Worm (Caenorhabditis elegans) whole organism, midembryonic: ENCODE data around the gene Y45F10C.1.

Experiments used
- T22C8.4 ChIP-seq: fragments of 200-800 bp; sonication (Bioruptor generic); IDR thresholded peaks from 2 replicates; pipeline ENCODE4 v1.3.6; 2022; ENCODE audit warnings: missing genetic modification characterization, missing compliant biosample characterization
- cog-1 ChIP-seq: sonication (generic microtip); optimal IDR thresholded peaks from 2 replicates; lab custom pipeline; 2016; ENCODE audit warnings: missing genetic modification characterization, missing compliant biosample characterization
- flt-1 ChIP-seq: fragments of 200-800 bp; sonication (Bioruptor generic); IDR thresholded peaks from 2 replicates; pipeline ENCODE4 v1.3.6; 2022; ENCODE audit warnings: missing genetic modification characterization, missing compliant biosample characterization
- klf-2 ChIP-seq: fragments of 200-800 bp; sonication (Bioruptor generic); conservative IDR thresholded peaks from 2 replicates; pipeline ENCODE4 v1.3.6; 2022; ENCODE audit warnings: missing genetic modification reagents, missing genetic modification characterization, missing compliant biosample characterization
- med-1 ChIP-seq: sonication (generic microtip); optimal IDR thresholded peaks from 2 replicates; lab custom pipeline; 2017; ENCODE audit warnings: missing genetic modification characterization, mild to moderate bottlenecking, missing compliant biosample characterization, antibody characterized with exemption, missing genetic modification reagents; ENCODE audit not compliant: insufficient read depth
- ref-1 ChIP-seq: fragments of 200-800 bp; sonication (Bioruptor generic); conservative IDR thresholded peaks from 2 replicates; pipeline ENCODE4 v1.3.6; 2022; ENCODE audit warnings: missing genetic modification reagents, missing genetic modification characterization, missing compliant biosample characterization
- tab-1 ChIP-seq: fragments of 200-800 bp; sonication (Bioruptor generic); IDR thresholded peaks from 2 replicates; pipeline ENCODE4 v1.3.6; 2022; ENCODE audit warnings: missing genetic modification characterization, missing compliant biosample characterization
- ztf-23 ChIP-seq: fragments of 200-800 bp; sonication (Bioruptor generic); IDR thresholded peaks from 2 replicates; pipeline ENCODE4 v1.3.6; 2022; ENCODE audit warnings: missing genetic modification reagents, missing genetic modification characterization, missing compliant biosample characterization
- ztf-29 ChIP-seq: fragments of 200-800 bp; sonication (Bioruptor generic); IDR thresholded peaks from 2 replicates; pipeline ENCODE4 v1.3.6; 2022; ENCODE audit warnings: missing genetic modification reagents, missing genetic modification characterization, missing compliant biosample characterization

Gene Y45F10C.1

DNA sequence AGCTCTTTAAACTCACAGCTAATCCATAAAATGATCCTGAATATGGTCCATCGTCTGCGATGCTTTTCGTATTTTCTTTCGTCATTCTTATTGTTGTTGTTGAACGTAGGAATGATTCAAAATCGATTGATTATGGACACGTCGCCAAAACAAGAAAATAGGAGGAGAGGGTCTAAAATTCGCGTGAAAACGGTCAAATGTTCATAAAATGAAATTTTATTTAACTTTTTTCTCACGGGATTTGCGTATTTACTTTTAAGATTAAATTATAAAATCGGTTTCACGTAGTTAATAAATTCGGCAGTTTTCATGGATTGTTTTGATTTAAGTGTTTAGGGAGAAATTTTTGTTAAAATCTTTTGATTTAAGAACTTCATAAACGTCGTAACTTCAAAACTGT lies 10.2 kb downstream of the Y45F10C.1 start, which contains the start of gene C08F11.10:
Gene C08F11.10 (minus strand): TSS at position 101 of the 400 bp plus-strand sequence.
- TF ChIP-seq klf-2: no peak
- TF ChIP-seq cog-1: no peak
- TF ChIP-seq T22C8.4 (GFP tag; lab: Robert Waterston, UW): no peak
- no peak for TF ChIP-seq med-1
- no peak for TF ChIP-seq ztf-29
- no peak for TF ChIP-seq tab-1 (GFP tag; lab: Robert Waterston, UW)
- TF ChIP-seq flt-1 (GFP tag; lab: Robert Waterston, UW): no peak
- TF ChIP-seq ref-1 (GFP tag; lab: Robert Waterston, UW): no peak
- TF ChIP-seq ztf-23 (GFP tag; lab: Robert Waterston, UW): no peak

DNA sequence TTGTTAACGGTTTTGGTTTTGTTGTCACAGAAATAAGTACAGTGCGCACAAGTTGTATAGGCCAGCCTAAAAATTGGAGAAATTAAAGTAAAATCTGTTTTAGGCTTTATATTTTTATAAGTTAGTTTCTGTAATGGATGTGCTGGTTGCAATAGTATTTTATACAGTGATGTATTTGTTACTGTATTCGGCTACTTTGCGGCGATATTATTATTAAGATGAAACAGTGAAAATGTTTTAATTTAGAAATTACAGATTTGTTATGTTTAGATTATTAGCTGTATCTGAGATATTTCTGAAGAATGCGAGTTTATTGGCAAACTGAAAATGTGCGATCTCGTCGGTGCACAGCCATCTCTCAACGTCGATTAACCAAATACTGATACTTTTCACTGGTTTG lies 11.8 kb downstream of the Y45F10C.1 start, which contains the start of gene ule-4:
Gene ule-4 (minus strand): TSS at position 101 of the 400 bp plus-strand sequence.
- no peak for TF ChIP-seq T22C8.4 (GFP tag; lab: Robert Waterston, UW)
- no peak for TF ChIP-seq ztf-29
- TF ChIP-seq flt-1 (GFP tag; lab: Robert Waterston, UW): no peak
- TF ChIP-seq cog-1: no peak
- no peak for TF ChIP-seq klf-2
- TF ChIP-seq med-1: no peak
- no peak for TF ChIP-seq tab-1 (GFP tag; lab: Robert Waterston, UW)
- TF ChIP-seq ztf-23 (GFP tag; lab: Robert Waterston, UW): no peak
- TF ChIP-seq ref-1 (GFP tag; lab: Robert Waterston, UW): no peak

DNA sequence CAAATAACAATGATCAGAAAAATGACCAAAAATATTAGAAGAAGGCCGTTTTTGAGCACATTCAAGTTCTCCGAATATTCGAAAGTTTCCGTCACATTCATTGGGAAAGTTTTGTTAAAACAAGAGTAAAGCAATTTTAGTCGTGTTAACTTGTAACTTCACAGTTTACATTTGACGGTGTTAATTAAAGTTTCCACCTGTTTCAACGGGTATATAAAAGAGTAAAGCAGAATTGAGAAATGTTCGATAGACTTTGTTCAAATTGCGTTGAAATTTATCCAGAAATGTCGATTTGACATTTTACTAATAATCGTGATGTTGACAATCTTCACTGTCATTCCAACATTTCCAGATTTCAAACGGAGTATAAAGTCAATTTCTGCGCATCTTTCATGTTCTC lies 13.5 kb downstream of the Y45F10C.1 start, which contains the start of gene srz-29:
Gene srz-29 (minus strand): TSS at position 101 of the 400 bp plus-strand sequence.
- no peak for TF ChIP-seq ref-1 (GFP tag; lab: Robert Waterston, UW)
- no peak for TF ChIP-seq flt-1 (GFP tag; lab: Robert Waterston, UW)
- no peak for TF ChIP-seq ztf-23 (GFP tag; lab: Robert Waterston, UW)
- TF ChIP-seq ztf-29: no peak
- no peak for TF ChIP-seq T22C8.4 (GFP tag; lab: Robert Waterston, UW)
- no peak for TF ChIP-seq med-1
- no peak for TF ChIP-seq cog-1
- TF ChIP-seq tab-1 (GFP tag; lab: Robert Waterston, UW): no peak
- TF ChIP-seq klf-2: no peak

DNA sequence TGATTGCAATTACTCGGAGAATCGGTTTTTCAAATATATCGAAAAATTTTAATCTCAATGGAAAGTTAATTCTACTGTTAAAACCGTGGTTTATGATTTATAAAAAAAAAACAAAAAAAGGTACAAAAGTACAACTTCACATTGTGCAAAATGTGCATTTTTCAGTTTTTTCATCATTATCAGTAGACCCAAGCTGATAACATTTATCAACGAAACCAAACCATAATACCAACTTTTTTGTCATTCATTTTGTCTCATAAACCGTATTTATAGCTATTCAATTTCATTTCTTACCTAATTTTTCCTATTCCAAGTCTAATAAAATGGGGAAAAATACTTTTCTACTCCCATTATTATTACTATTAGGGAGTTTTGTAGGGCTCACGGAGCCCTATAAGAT lies 20.3 kb downstream of the Y45F10C.1 start, which contains the start of gene ugt-22:
Gene ugt-22 (plus strand): TSS at position 234 of the 400 bp plus-strand sequence.
- TF ChIP-seq flt-1 (GFP tag; lab: Robert Waterston, UW) (no peak), ztf-29 (no peak), klf-2 (no peak), ref-1 (GFP tag; lab: Robert Waterston, UW) (no peak), tab-1 (GFP tag; lab: Robert Waterston, UW) (no peak), ztf-23 (GFP tag; lab: Robert Waterston, UW) (no peak), cog-1 (no peak), T22C8.4 (GFP tag; lab: Robert Waterston, UW) (no peak), med-1 (no peak)

DNA sequence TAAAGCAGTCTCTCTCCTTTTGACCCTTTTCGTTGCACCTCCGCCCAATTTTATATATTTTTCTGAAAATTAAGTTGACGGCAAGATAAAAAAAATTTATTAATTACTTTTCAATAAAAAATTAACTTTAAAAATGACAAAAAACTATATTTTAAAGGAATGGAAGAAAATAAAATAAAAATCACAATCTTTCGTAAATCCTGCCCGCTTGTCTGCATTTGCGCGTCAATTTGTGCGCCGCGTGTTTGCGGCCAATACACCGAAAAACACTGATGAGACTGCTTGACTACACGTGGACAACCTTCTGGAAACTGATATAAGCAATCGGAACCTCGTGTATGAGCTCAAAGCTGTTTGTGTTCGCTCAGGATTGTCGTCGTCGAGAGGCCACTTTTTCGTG lies 22.4 kb downstream of the Y45F10C.1 start, which contains the start of gene C08F11.7:
Gene C08F11.7 (plus strand): TSS at position 301 of the 400 bp plus-strand sequence.
- TF ChIP-seq klf-2 (no peak), cog-1 (no peak), ztf-29 (no peak), T22C8.4 (GFP tag; lab: Robert Waterston, UW) (no peak), ref-1 (GFP tag; lab: Robert Waterston, UW) (no peak), ztf-23 (GFP tag; lab: Robert Waterston, UW) (no peak), med-1 (no peak), tab-1 (GFP tag; lab: Robert Waterston, UW) (no peak)

DNA sequence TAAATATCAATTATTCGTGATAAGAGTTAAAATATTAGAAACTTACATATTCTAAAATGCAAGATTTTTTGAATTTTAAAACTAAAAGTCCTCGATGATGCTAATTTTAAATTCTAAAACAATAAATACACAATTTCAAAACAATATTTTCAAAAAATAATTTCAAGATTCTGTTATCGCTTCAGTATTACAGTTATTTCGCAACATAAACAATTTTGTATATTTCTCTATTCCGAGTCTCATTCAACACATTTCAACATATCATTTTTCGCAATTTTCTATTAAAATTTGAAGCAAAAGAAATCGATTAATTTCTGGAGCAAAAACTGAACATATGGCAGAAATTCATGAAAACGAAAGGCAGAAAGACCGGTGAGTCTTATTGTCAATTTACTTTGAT lies 26.2 kb downstream of the Y45F10C.1 start, which contains the start of gene fbxa-98:
Gene fbxa-98 (plus strand): TSS at position 243 of the 400 bp plus-strand sequence.
- TF ChIP-seq flt-1 (GFP tag; lab: Robert Waterston, UW): no peak
- TF ChIP-seq cog-1: no peak
- no peak for TF ChIP-seq klf-2
- no peak for TF ChIP-seq T22C8.4 (GFP tag; lab: Robert Waterston, UW)
- TF ChIP-seq ztf-23 (GFP tag; lab: Robert Waterston, UW): no peak
- TF ChIP-seq med-1: no peak
- TF ChIP-seq tab-1 (GFP tag; lab: Robert Waterston, UW): no peak
- TF ChIP-seq ref-1 (GFP tag; lab: Robert Waterston, UW): no peak
- no peak for TF ChIP-seq ztf-29

DNA sequence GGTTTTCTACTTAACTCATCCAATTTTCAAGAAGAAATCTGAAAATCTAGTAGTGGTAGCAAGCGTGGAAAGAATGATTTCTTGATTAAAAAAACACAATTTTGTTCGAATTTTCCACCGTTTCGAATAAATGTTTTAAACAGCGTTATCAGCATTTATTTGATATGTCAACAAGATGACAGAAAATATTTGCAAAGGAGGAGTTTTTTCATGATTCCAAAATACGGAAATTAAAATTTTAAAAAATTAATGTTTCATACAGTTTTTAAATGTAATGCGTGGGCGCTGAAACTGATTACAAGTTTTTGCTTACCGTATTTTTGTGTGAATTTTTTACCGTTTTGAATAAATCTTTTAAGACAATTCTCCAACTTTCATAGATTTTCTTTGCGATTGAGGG lies 26.7 kb downstream of the Y45F10C.1 start:
- TF ChIP-seq cog-1: no peak

DNA sequence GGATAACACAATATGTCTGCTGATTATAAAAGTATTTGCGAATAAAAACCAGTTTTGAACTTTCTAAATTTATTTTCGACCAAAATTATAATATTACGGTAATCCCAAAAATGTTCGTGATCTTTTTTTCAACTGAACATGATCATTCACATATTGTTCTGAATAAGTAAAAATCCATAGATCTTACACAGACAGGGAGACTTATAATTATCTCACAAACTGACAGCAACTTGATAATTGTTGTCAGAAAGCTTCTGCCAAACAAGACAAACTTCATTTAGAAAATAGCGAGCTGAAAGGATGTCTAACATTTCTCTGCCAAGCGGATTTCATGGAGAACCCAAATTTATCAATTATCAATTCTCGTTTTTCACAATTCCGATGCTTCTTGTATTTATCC lies 32.9 kb downstream of the Y45F10C.1 start, which contains the start of gene sru-21:
Gene sru-21 (plus strand): TSS at position 301 of the 400 bp plus-strand sequence.
- TF ChIP-seq tab-1 (GFP tag; lab: Robert Waterston, UW) (no peak), ref-1 (GFP tag; lab: Robert Waterston, UW) (no peak), klf-2 (no peak), med-1 (no peak), flt-1 (GFP tag; lab: Robert Waterston, UW) (no peak), cog-1 (no peak), ztf-23 (GFP tag; lab: Robert Waterston, UW) (no peak), T22C8.4 (GFP tag; lab: Robert Waterston, UW) (no peak), ztf-29 (no peak)

DNA sequence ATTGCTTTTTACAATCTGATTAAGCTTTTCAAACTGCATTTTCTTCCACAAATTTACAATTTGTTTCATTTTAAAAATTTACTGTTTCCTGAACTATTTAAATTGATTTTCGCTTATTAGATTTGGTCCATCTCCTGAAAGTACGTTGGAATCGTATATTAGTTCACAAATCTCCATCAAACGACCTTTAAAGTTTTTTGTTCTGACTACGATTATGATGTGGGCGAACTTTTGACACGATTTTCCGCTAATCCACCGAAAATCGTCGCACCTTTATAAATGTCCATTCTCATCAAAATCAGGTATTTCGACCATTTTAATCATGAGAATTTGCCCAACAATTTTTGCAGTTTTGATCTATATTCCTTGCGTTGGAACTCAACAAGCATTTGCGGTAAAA lies 35.8 kb downstream of the Y45F10C.1 start, which contains the start of gene C08F11.1:
Gene C08F11.1 (plus strand): TSS at position 301 of the 400 bp plus-strand sequence.
- no peak for TF ChIP-seq flt-1 (GFP tag; lab: Robert Waterston, UW)
- TF ChIP-seq ref-1 (GFP tag; lab: Robert Waterston, UW): no peak

DNA sequence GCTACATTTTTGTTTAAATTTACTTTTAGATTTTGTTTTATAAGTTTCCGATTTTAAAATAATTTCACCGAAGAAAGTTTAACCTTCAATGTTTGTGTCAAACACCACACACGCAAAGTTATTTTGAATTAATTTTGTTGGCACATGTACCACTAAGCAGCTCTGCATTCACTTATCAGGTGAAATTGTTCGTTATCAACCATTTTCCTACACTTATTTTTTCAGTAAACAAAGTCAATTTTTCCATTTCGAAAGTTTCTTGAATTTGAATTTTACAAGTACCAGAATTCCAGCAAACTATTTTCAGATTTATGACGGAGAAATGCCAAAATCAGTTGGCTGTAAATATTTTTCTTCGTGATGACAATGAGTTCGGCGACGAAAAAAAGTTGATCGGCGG lies 40.1 kb downstream of the Y45F10C.1 start, which contains the start of gene C08F11.3:
Gene C08F11.3 (plus strand): TSS at position 301 of the 400 bp plus-strand sequence.
- TF ChIP-seq ref-1 (GFP tag; lab: Robert Waterston, UW) (no peak), tab-1 (GFP tag; lab: Robert Waterston, UW) (no peak), flt-1 (GFP tag; lab: Robert Waterston, UW) (no peak), cog-1 (no peak), med-1 (no peak)
